4 fruit fly cellular contexts compared by ENCODE assay signal in genomic region chr2L:20987438-20987837, dm6.
A peak's percentile ranks its signal among the peaks of the same experiment; 100 is the strongest.
TF ChIP-seq lines count a peak whose summit lies in the region.

No protein-coding gene starts in this region.

- no peak for TF ChIP-seq CTCF in whole organism, embryonic (GFP tag; optimal IDR thresholded peaks at IDR 0.05; lab: Kevin White, UChicago)

TF ChIP-seq in whole organism, embryonic, 481 proteins besides CTCF, POLR2A, EP300 and RAD21 (continues in another document):
- TF ChIP-seq CG18011 (GFP tag; optimal IDR thresholded peaks at IDR 0.05; lab: Kevin White, UChicago) (peak; percentile 47), CG17612 (GFP tag; IDR thresholded peaks at IDR 0.05; lab: Robert Waterston, UW) (peak; percentile 61; the same call in 1 of the 2 replicates), Max (GFP tag; optimal IDR thresholded peaks at IDR 0.05; lab: Kevin White, UChicago) (peak; percentile 61), Jarid2 (GFP tag; optimal IDR thresholded peaks at IDR 0.05; lab: Kevin White, UChicago) (peak; percentile 15), dmrt11E (tag; optimal IDR thresholded peaks at IDR 0.05; lab: Kevin White, UChicago) (peak; percentile 80), Ssrp (tag; optimal IDR thresholded peaks at IDR 0.05; lab: Kevin White, UChicago) (peak; percentile 78), CG11085 (GFP tag; IDR thresholded peaks at IDR 0.05; lab: Robert Waterston, UW) (peak; percentile 65), CG2116 (GFP tag; optimal IDR thresholded peaks at IDR 0.05; lab: Kevin White, UChicago) (peak; percentile 45), zf30C (GFP tag; optimal IDR thresholded peaks at IDR 0.05; lab: Kevin White, UChicago) (peak; percentile 18), Hr78 (GFP tag; optimal IDR thresholded peaks at IDR 0.05; lab: Kevin White, UChicago) (peak in 1 of 2 experiments; percentile 32), Gug (GFP tag; IDR thresholded peaks at IDR 0.05; lab: Robert Waterston, UW) (peak; percentile 79), tup (GFP tag; optimal IDR thresholded peaks at IDR 0.05; lab: Kevin White, UChicago) (peak; percentile 61), lab (GFP tag; optimal IDR thresholded peaks at IDR 0.05; lab: Kevin White, UChicago) (peak; percentile 88), Asciz (GFP tag; optimal IDR thresholded peaks at IDR 0.05; lab: Kevin White, UChicago) (peak; percentile 45), CG3838 (GFP tag; optimal IDR thresholded peaks at IDR 0.05; lab: Kevin White, UChicago) (no peak), CG1233 (GFP tag; optimal IDR thresholded peaks at IDR 0.05; lab: Kevin White, UChicago) (peak; percentile 64), CG17568 (GFP tag; optimal IDR thresholded peaks at IDR 0.05; lab: Kevin White, UChicago) (peak; percentile 34), ken (GFP tag; IDR thresholded peaks at IDR 0.05; lab: Robert Waterston, UW) (peak; percentile 88), Tbp (GFP tag; optimal IDR thresholded peaks at IDR 0.05; lab: Kevin White, UChicago) (no peak), bbx (GFP tag; IDR thresholded peaks at IDR 0.05; lab: Robert Waterston, UW; ENCODE audit: partially characterized antibody) (no peak), CG10431 (GFP tag; optimal IDR thresholded peaks at IDR 0.05; lab: Kevin White, UChicago) (peak; percentile 39), CG7987 (GFP tag; optimal IDR thresholded peaks at IDR 0.05; lab: Kevin White, UChicago) (peak; percentile 46)

TF ChIP-seq in whole organism, prepupa, 60 proteins besides CTCF, POLR2A, EP300 and RAD21 (continues in another document):
- peak; percentile 87 for TF ChIP-seq CG1621 (tag; optimal IDR thresholded peaks at IDR 0.05; lab: Kevin White, UChicago)
- TF ChIP-seq CG6808 (GFP tag; optimal IDR thresholded peaks at IDR 0.05; lab: Kevin White, UChicago) = peak; percentile 83
- peak; percentile 85 for TF ChIP-seq CG31627 (GFP tag; optimal IDR thresholded peaks at IDR 0.05; lab: Kevin White, UChicago)
- peak; percentile 92 for TF ChIP-seq svp (GFP tag; lab: Kevin White, UChicago)
- peak; percentile 76 for TF ChIP-seq lz (GFP tag; optimal IDR thresholded peaks at IDR 0.05; lab: Kevin White, UChicago)
- peak; percentile 59 for TF ChIP-seq CG6276 (GFP tag; optimal IDR thresholded peaks at IDR 0.05; lab: Kevin White, UChicago)
- peak; percentile 80 for TF ChIP-seq esn (GFP tag; optimal IDR thresholded peaks at IDR 0.05; lab: Kevin White, UChicago)
- peak; percentile 72 to 78 for TF ChIP-seq ss (GFP tag; optimal IDR thresholded peaks at IDR 0.05; lab: Kevin White, UChicago)
- TF ChIP-seq CG3919 (GFP tag; optimal IDR thresholded peaks at IDR 0.05; lab: Kevin White, UChicago) = peak; percentile 88
- peak; percentile 88 for TF ChIP-seq Sox14 (GFP tag; optimal IDR thresholded peaks at IDR 0.05; lab: Kevin White, UChicago)
- peak; percentile 85 for TF ChIP-seq CG7368 (GFP tag; optimal IDR thresholded peaks at IDR 0.05; lab: Kevin White, UChicago)
- peak; percentile 78 for TF ChIP-seq dsx (GFP tag; optimal IDR thresholded peaks at IDR 0.05; lab: Kevin White, UChicago; ENCODE audit: poor library complexity, severe bottlenecking)
- TF ChIP-seq CG11762 (GFP tag; optimal IDR thresholded peaks at IDR 0.05; lab: Kevin White, UChicago; ENCODE audit: insufficient read depth) = peak; percentile 61
- peak; percentile 76 for TF ChIP-seq CG34406 (GFP tag; optimal IDR thresholded peaks at IDR 0.05; lab: Kevin White, UChicago)
- TF ChIP-seq Sox102F (GFP tag; optimal IDR thresholded peaks at IDR 0.05; lab: Kevin White, UChicago) = peak; percentile 77
- no peak for TF ChIP-seq Eip93F (GFP tag; optimal IDR thresholded peaks at IDR 0.05; lab: Kevin White, UChicago)
- TF ChIP-seq cyc (GFP tag; optimal IDR thresholded peaks at IDR 0.05; lab: Kevin White, UChicago) = peak; percentile 85
- TF ChIP-seq Eip78C (GFP tag; lab: Kevin White, UChicago) = peak; percentile 96
- TF ChIP-seq CG10669 (GFP tag; optimal IDR thresholded peaks at IDR 0.05; lab: Kevin White, UChicago) = peak; percentile 84
- peak; percentile 82 for TF ChIP-seq Hr4 (GFP tag; optimal IDR thresholded peaks at IDR 0.05; lab: Kevin White, UChicago)
- peak; percentile 77 for TF ChIP-seq CG9139 (GFP tag; optimal IDR thresholded peaks at IDR 0.05; lab: Kevin White, UChicago)
- peak; percentile 69 for TF ChIP-seq CG8319 (GFP tag; optimal IDR thresholded peaks at IDR 0.05; lab: Kevin White, UChicago)
- TF ChIP-seq CG11902 (GFP tag; optimal IDR thresholded peaks at IDR 0.05; lab: Kevin White, UChicago) = peak; percentile 78

TF ChIP-seq in whole organism, pupa, 21 proteins besides CTCF, POLR2A, EP300 and RAD21:
- TF ChIP-seq CG17806 (tag; optimal IDR thresholded peaks at IDR 0.05; lab: Kevin White, UChicago) (peak; percentile 88), Pif1A (GFP tag; optimal IDR thresholded peaks at IDR 0.05; lab: Kevin White, UChicago) (peak; percentile 81), rn (GFP tag; IDR thresholded peaks at IDR 0.05; lab: Robert Waterston, UW) (peak; percentile 41; the same call in 1 of the 2 replicates), CG10348 (GFP tag; IDR thresholded peaks at IDR 0.05; lab: Robert Waterston, UW) (no peak), CG9948 (tag; optimal IDR thresholded peaks at IDR 0.05; lab: Kevin White, UChicago) (peak; percentile 85), CG8159 (tag; optimal IDR thresholded peaks at IDR 0.05; lab: Kevin White, UChicago) (peak; percentile 89), D1 (tag; optimal IDR thresholded peaks at IDR 0.05; lab: Kevin White, UChicago) (peak; percentile 43), CG12605 (GFP tag; IDR thresholded peaks at IDR 0.05; lab: Robert Waterston, UW) (peak; percentile 68; the same call in 1 of the 2 replicates), CG32121 (GFP tag; IDR thresholded peaks at IDR 0.05; lab: Robert Waterston, UW) (peak; percentile 47), Pif1B (GFP tag; optimal IDR thresholded peaks at IDR 0.05; lab: Kevin White, UChicago) (peak; percentile 76), gl (tag; optimal IDR thresholded peaks at IDR 0.05; lab: Kevin White, UChicago) (peak; percentile 69), fd96Ca (GFP tag; IDR thresholded peaks at IDR 0.05; lab: Robert Waterston, UW) (peak; percentile 83), CG14655 (GFP tag; optimal IDR thresholded peaks at IDR 0.05; lab: Kevin White, UChicago) (peak; percentile 82), EcR (GFP tag; optimal IDR thresholded peaks at IDR 0.05; lab: Kevin White, UChicago) (peak; percentile 19), CG8301 (tag; optimal IDR thresholded peaks at IDR 0.05; lab: Kevin White, UChicago) (peak; percentile 75), CG13204 (GFP tag; optimal IDR thresholded peaks at IDR 0.05; lab: Kevin White, UChicago) (peak; percentile 44), CG34367 (tag; optimal IDR thresholded peaks at IDR 0.05; lab: Kevin White, UChicago) (peak; percentile 85), Ets98B (GFP tag; IDR thresholded peaks at IDR 0.05; lab: Robert Waterston, UW) (peak; percentile 80), CG15710 (tag; optimal IDR thresholded peaks at IDR 0.05; lab: Kevin White, UChicago) (peak; percentile 89), CG4496 (GFP tag; IDR thresholded peaks at IDR 0.05; lab: Robert Waterston, UW) (peak; percentile 88), Snoo (tag; optimal IDR thresholded peaks at IDR 0.05; lab: Kevin White, UChicago) (peak; percentile 72)

TF ChIP-seq in whole organism, wandering third instar larva, 38 proteins besides CTCF, POLR2A, EP300 and RAD21:
- TF ChIP-seq lola (GFP tag; optimal IDR thresholded peaks at IDR 0.05; lab: Kevin White, UChicago) (no peak), sv (GFP tag; optimal IDR thresholded peaks at IDR 0.05; lab: Kevin White, UChicago) (peak; percentile 31), sage (GFP tag; optimal IDR thresholded peaks at IDR 0.05; lab: Kevin White, UChicago) (no peak), OdsH (GFP tag; optimal IDR thresholded peaks at IDR 0.05; lab: Kevin White, UChicago) (peak; percentile 52), dmrt93B (GFP tag; optimal IDR thresholded peaks at IDR 0.05; lab: Kevin White, UChicago) (no peak), HLH106 (tag; optimal IDR thresholded peaks at IDR 0.05; lab: Kevin White, UChicago) (peak; percentile 47), psq (GFP tag; optimal IDR thresholded peaks at IDR 0.05; lab: Kevin White, UChicago) (peak; percentile 48), Abd-B (GFP tag; optimal IDR thresholded peaks at IDR 0.05; lab: Kevin White, UChicago) (no peak), N (GFP tag; optimal IDR thresholded peaks at IDR 0.05; lab: Kevin White, UChicago) (no peak), Mio (GFP tag; optimal IDR thresholded peaks at IDR 0.05; lab: Kevin White, UChicago) (no peak), Hr78 (GFP tag; optimal IDR thresholded peaks at IDR 0.05; lab: Kevin White, UChicago) (no peak), Sp1 (GFP tag; optimal IDR thresholded peaks at IDR 0.05; lab: Kevin White, UChicago) (peak; percentile 48), Rel (GFP tag; optimal IDR thresholded peaks at IDR 0.05; lab: Kevin White, UChicago) (no peak), Rel (tag; optimal IDR thresholded peaks at IDR 0.05; lab: Kevin White, UChicago) (no peak), CG32264 (GFP tag; optimal IDR thresholded peaks at IDR 0.05; lab: Kevin White, UChicago) (peak; percentile 16), dl (GFP tag; optimal IDR thresholded peaks at IDR 0.05; lab: Kevin White, UChicago; ENCODE audit: insufficient read depth in 1 of 2, partially characterized antibody in 2 of 2) (no peak), woc (GFP tag; optimal IDR thresholded peaks at IDR 0.05; lab: Kevin White, UChicago) (peak; percentile 25), rgr (GFP tag; optimal IDR thresholded peaks at IDR 0.05; lab: Kevin White, UChicago) (peak; percentile 54), br (GFP tag; optimal IDR thresholded peaks at IDR 0.05; lab: Kevin White, UChicago) (peak; percentile 57), GATAd (GFP tag; optimal IDR thresholded peaks at IDR 0.05; lab: Kevin White, UChicago) (no peak), Vsx2 (GFP tag; optimal IDR thresholded peaks at IDR 0.05; lab: Kevin White, UChicago; ENCODE audit: partially characterized antibody) (no peak), dsf (GFP tag; optimal IDR thresholded peaks at IDR 0.05; lab: Kevin White, UChicago; ENCODE audit: borderline replicate concordance) (no peak), foxo (GFP tag; optimal IDR thresholded peaks at IDR 0.05; lab: Kevin White, UChicago) (peak in 1 of 2 experiments; percentile 72), ey (GFP tag; optimal IDR thresholded peaks at IDR 0.05; lab: Kevin White, UChicago) (peak; percentile 66), h (GFP tag; optimal IDR thresholded peaks at IDR 0.05; lab: Kevin White, UChicago) (peak; percentile 73), tai (GFP tag; optimal IDR thresholded peaks at IDR 0.05; lab: Kevin White, UChicago) (no peak), jim (GFP tag; optimal IDR thresholded peaks at IDR 0.05; lab: Kevin White, UChicago) (no peak), Hnf4 (GFP tag; optimal IDR thresholded peaks at IDR 0.05; lab: Kevin White, UChicago) (peak; percentile 34), Dfd (GFP tag; optimal IDR thresholded peaks at IDR 0.05; lab: Kevin White, UChicago) (no peak), fru (GFP tag; optimal IDR thresholded peaks at IDR 0.05; lab: Kevin White, UChicago) (peak; percentile 77)

Comparison
In these comparisons a context has a peak if more than half of its experiments do, and no peak if none do; other contexts are left out.
1. Of the 7 proteins assayed by ChIP-seq in both whole organism, embryonic and whole organism, prepupa: peak only in whole organism, embryonic: none; only in whole organism, prepupa: CG16779, CG6854, Hr39 and Lpt; in both: Blimp-1, Gug and Sox102F; in neither: 0.